Fruit fly (Drosophila melanogaster) whole organism, embryonic: ENCODE measurements around the gene CG2540.

Experiments used
- Abd-B ChIP-seq: fragments of 200-800 bp; sonication (Bioruptor generic); optimal IDR thresholded peaks from 2 replicates; lab custom pipeline; 2018; ENCODE audit warnings: missing biosample characterization, mild to moderate bottlenecking, missing genetic modification characterization, moderate library complexity
- Asciz ChIP-seq: fragments of 200-800 bp; sonication (Bioruptor generic); optimal IDR thresholded peaks from 2 replicates; lab custom pipeline; 2017; ENCODE audit warnings: missing biosample characterization, mild to moderate bottlenecking, missing genetic modification characterization, missing genetic modification reagents
- B-H2 ChIP-seq: fragments of 200-800 bp; sonication (Bioruptor generic); optimal IDR thresholded peaks from 2 replicates; lab custom pipeline; 2018; ENCODE audit warnings: missing biosample characterization, mild to moderate bottlenecking, missing genetic modification characterization
- Bdp1 ChIP-seq: fragments of 200-800 bp; sonication (Bioruptor generic); optimal IDR thresholded peaks from 3 replicates; lab custom pipeline; 2016; ENCODE audit warnings: missing biosample characterization, missing genetic modification characterization
- Bgb ChIP-seq: fragments of 200-800 bp; sonication (Bioruptor generic); IDR thresholded peaks from 2 replicates; pipeline ENCODE4 v1.3.6; 2022; ENCODE audit warnings: missing biosample characterization, missing genetic modification characterization; ENCODE audit not compliant: partially characterized antibody
- CG10979 ChIP-seq: fragments of 200-800 bp; sonication (Bioruptor generic); optimal IDR thresholded peaks from 2 replicates; lab custom pipeline; 2018; ENCODE audit warnings: missing biosample characterization, mild to moderate bottlenecking, missing genetic modification characterization, moderate library complexity
- CG13775 ChIP-seq: fragments of 200-800 bp; sonication (Bioruptor generic); optimal IDR thresholded peaks from 3 replicates; lab custom pipeline; 2017; ENCODE audit warnings: missing biosample characterization, mild to moderate bottlenecking, missing genetic modification characterization
- CG15073 ChIP-seq: fragments of 200-800 bp; sonication (Bioruptor generic); optimal IDR thresholded peaks from 2 replicates; lab custom pipeline; 2016; ENCODE audit warnings: missing biosample characterization, missing genetic modification characterization
- CG15696 ChIP-seq: fragments of 200-800 bp; sonication (Bioruptor generic); optimal IDR thresholded peaks from 2 replicates; lab custom pipeline; 2019; ENCODE audit warnings: missing biosample characterization, mild to moderate bottlenecking, missing genetic modification characterization, moderate library complexity
- CG2116 ChIP-seq: fragments of 200-800 bp; sonication (Bioruptor generic); optimal IDR thresholded peaks from 3 replicates; lab custom pipeline; 2018; ENCODE audit warnings: missing biosample characterization, mild to moderate bottlenecking, missing genetic modification characterization
- CG30403 ChIP-seq: fragments of 200-800 bp; sonication (Bioruptor generic); optimal IDR thresholded peaks from 3 replicates; lab custom pipeline; 2016; ENCODE audit warnings: missing biosample characterization, missing genetic modification characterization
- CG34422 ChIP-seq: fragments of 200-800 bp; sonication (Bioruptor generic); IDR thresholded peaks from 3 replicates; pipeline ENCODE4 v1.3.6; 2022; ENCODE audit warnings: missing biosample characterization, missing genetic modification characterization
- CG43689 ChIP-seq: fragments of 200-800 bp; sonication (Bioruptor generic); IDR thresholded peaks from 2 replicates; pipeline ENCODE4 v1.3.6; 2022; ENCODE audit warnings: missing biosample characterization, missing genetic modification characterization
- CG4404 ChIP-seq: fragments of 200-800 bp; sonication (Bioruptor generic); IDR thresholded peaks from 2 replicates; pipeline ENCODE4 v1.3.6; 2022; ENCODE audit warnings: missing biosample characterization, missing genetic modification characterization
- CG6791 ChIP-seq: fragments of 200-800 bp; sonication (Bioruptor generic); IDR thresholded peaks from 3 replicates; pipeline ENCODE4 v1.3.6; 2022; ENCODE audit warnings: missing biosample characterization, missing genetic modification characterization; ENCODE audit not compliant: partially characterized antibody
- CG7786 ChIP-seq: fragments of 200-800 bp; sonication (Bioruptor generic); optimal IDR thresholded peaks from 2 replicates; lab custom pipeline; 2016; ENCODE audit warnings: missing biosample characterization, missing genetic modification characterization
- CG7928 ChIP-seq: fragments of 200-800 bp; sonication (Bioruptor generic); optimal IDR thresholded peaks from 2 replicates; lab custom pipeline; 2017; ENCODE audit warnings: missing biosample characterization, mild to moderate bottlenecking, missing genetic modification characterization
- CG9437 ChIP-seq: fragments of 200-800 bp; sonication (Bioruptor generic); optimal IDR thresholded peaks from 2 replicates; lab custom pipeline; 2018; ENCODE audit warnings: missing biosample characterization, mild to moderate bottlenecking, missing genetic modification characterization
- CHES-1-like ChIP-seq: fragments of 200-800 bp; sonication (Bioruptor generic); optimal IDR thresholded peaks from 2 replicates; lab custom pipeline; 2016; ENCODE audit warnings: missing biosample characterization, missing genetic modification characterization
- Doc3 ChIP-seq: fragments of 200-800 bp; sonication (Bioruptor generic); IDR thresholded peaks from 3 replicates; pipeline ENCODE4 v1.3.6; 2022; ENCODE audit warnings: missing biosample characterization, missing genetic modification characterization; ENCODE audit not compliant: partially characterized antibody
- Ets97D ChIP-seq: fragments of 200-800 bp; sonication (Bioruptor generic); optimal IDR thresholded peaks from 3 replicates; lab custom pipeline; 2016; ENCODE audit warnings: missing biosample characterization, missing genetic modification characterization
- Gug ChIP-seq: fragments of 200-800 bp; sonication (Bioruptor generic); IDR thresholded peaks from 4 replicates; pipeline ENCODE4 v1.3.6; 2022; ENCODE audit warnings: missing biosample characterization, missing genetic modification characterization
- Jarid2 ChIP-seq: fragments of 200-800 bp; sonication (Bioruptor generic); optimal IDR thresholded peaks from 3 replicates; lab custom pipeline; 2017; ENCODE audit warnings: mild to moderate bottlenecking, missing biosample characterization, missing genetic modification reagents, missing genetic modification characterization
- MBD-R2 ChIP-seq: fragments of 200-800 bp; sonication (Bioruptor generic); IDR thresholded peaks from 2 replicates; pipeline ENCODE4 v1.3.6; 2022; ENCODE audit warnings: missing biosample characterization, missing genetic modification characterization
- Max ChIP-seq: fragments of 200-800 bp; sonication (Bioruptor generic); optimal IDR thresholded peaks from 2 replicates; lab custom pipeline; 2016; ENCODE audit warnings: missing biosample characterization, mild to moderate bottlenecking, missing genetic modification characterization
- Scr ChIP-seq: fragments of 200-800 bp; sonication (Bioruptor generic); IDR thresholded peaks from 2 replicates; pipeline ENCODE4 v1.3.6; 2022; ENCODE audit warnings: missing biosample characterization, missing genetic modification characterization; ENCODE audit not compliant: partially characterized antibody
- Side ChIP-seq: fragments of 200-800 bp; sonication (Bioruptor generic); optimal IDR thresholded peaks from 2 replicates; lab custom pipeline; 2016; ENCODE audit warnings: missing biosample characterization, missing genetic modification characterization
- caup ChIP-seq: fragments of 200-800 bp; sonication (Bioruptor generic); optimal IDR thresholded peaks from 3 replicates; lab custom pipeline; 2017; ENCODE audit warnings: missing biosample characterization, mild to moderate bottlenecking, missing genetic modification characterization, moderate library complexity; ENCODE audit not compliant: severe bottlenecking
- crp ChIP-seq, 2 experiments: fragments of 200-800 bp; sonication (Bioruptor generic); optimal IDR thresholded peaks; 2 replicates in 1 of 2; 3 replicates in 1 of 2; lab custom pipeline; 2017; ENCODE audit warnings: missing biosample characterization in 2 of 2, missing genetic modification characterization in 2 of 2, mild to moderate bottlenecking in 1 of 2, moderate library complexity in 1 of 2
- dimm ChIP-seq: fragments of 200-800 bp; sonication (Bioruptor generic); IDR thresholded peaks from 2 replicates; pipeline ENCODE4 v1.3.6; 2022; ENCODE audit warnings: missing biosample characterization, missing genetic modification characterization
- dm ChIP-seq: fragments of 200-800 bp; sonication (Bioruptor generic); optimal IDR thresholded peaks from 3 replicates; lab custom pipeline; 2016; ENCODE audit warnings: missing biosample characterization, missing genetic modification characterization
- ems ChIP-seq: fragments of 200-800 bp; sonication (Bioruptor generic); optimal IDR thresholded peaks from 3 replicates; lab custom pipeline; 2016; ENCODE audit warnings: missing biosample characterization, missing genetic modification characterization
- ewg ChIP-seq: fragments of 200-800 bp; sonication (Bioruptor generic); optimal IDR thresholded peaks from 3 replicates; lab custom pipeline; 2017; ENCODE audit warnings: mild to moderate bottlenecking, missing biosample characterization, missing genetic modification reagents, missing genetic modification characterization
- fd64A ChIP-seq: fragments of 200-800 bp; sonication (Bioruptor generic); optimal IDR thresholded peaks from 3 replicates; lab custom pipeline; 2018; ENCODE audit warnings: missing biosample characterization, mild to moderate bottlenecking, missing genetic modification characterization
- gce ChIP-seq: fragments of 200-800 bp; sonication (Bioruptor generic); IDR thresholded peaks from 3 replicates; pipeline ENCODE4 v1.3.6; 2022; ENCODE audit warnings: missing biosample characterization, missing genetic modification characterization
- insv ChIP-seq, 2 experiments: fragments of 200-800 bp; sonication (Bioruptor generic); optimal IDR thresholded peaks; 3 replicates each; lab custom pipeline; 2016 to 2018; ENCODE audit warnings: missing biosample characterization in 2 of 2, missing genetic modification characterization in 2 of 2
- jumu ChIP-seq: fragments of 200-800 bp; sonication (Bioruptor generic); optimal IDR thresholded peaks from 3 replicates; lab custom pipeline; 2016; ENCODE audit warnings: missing biosample characterization, missing genetic modification characterization
- kah ChIP-seq: fragments of 200-800 bp; sonication (Bioruptor generic); optimal IDR thresholded peaks from 2 replicates; lab custom pipeline; 2018; ENCODE audit warnings: missing biosample characterization, mild to moderate bottlenecking, missing genetic modification characterization
- lmd ChIP-seq: fragments of 200-800 bp; sonication (Bioruptor generic); IDR thresholded peaks from 2 replicates; pipeline ENCODE4 v1.3.6; 2022; ENCODE audit warnings: missing biosample characterization, missing genetic modification characterization
- mirr ChIP-seq: fragments of 200-800 bp; sonication (Bioruptor generic); optimal IDR thresholded peaks from 3 replicates; lab custom pipeline; 2018; ENCODE audit warnings: missing biosample characterization, mild to moderate bottlenecking, missing genetic modification characterization
- pho ChIP-seq: fragments of 200-800 bp; sonication (Bioruptor generic); optimal IDR thresholded peaks from 2 replicates; lab custom pipeline; 2016; ENCODE audit warnings: missing biosample characterization, missing genetic modification characterization
- phol ChIP-seq: fragments of 200-800 bp; sonication (Bioruptor generic); optimal IDR thresholded peaks from 3 replicates; lab custom pipeline; 2018; ENCODE audit warnings: missing biosample characterization, mild to moderate bottlenecking, missing genetic modification characterization, moderate library complexity
- rib ChIP-seq: fragments of 200-800 bp; sonication (Bioruptor generic); IDR thresholded peaks from 2 replicates; pipeline ENCODE4 v1.3.6; 2022; ENCODE audit warnings: missing biosample characterization, missing genetic modification characterization
- scrt ChIP-seq: fragments of 200-800 bp; sonication (Bioruptor generic); optimal IDR thresholded peaks from 2 replicates; lab custom pipeline; 2018; ENCODE audit warnings: missing biosample characterization, mild to moderate bottlenecking, missing genetic modification characterization, moderate library complexity
- sna ChIP-seq: fragments of 200-800 bp; sonication (Bioruptor generic); IDR thresholded peaks from 2 replicates; pipeline ENCODE4 v1.3.6; 2022; ENCODE audit warnings: missing biosample characterization, missing genetic modification characterization; ENCODE audit not compliant: partially characterized antibody
- so ChIP-seq: fragments of 200-800 bp; sonication (Bioruptor generic); IDR thresholded peaks from 3 replicates; pipeline ENCODE4 v1.3.6; 2022; ENCODE audit warnings: missing biosample characterization, missing genetic modification characterization
- sug ChIP-seq: fragments of 200-800 bp; optimal IDR thresholded peaks from 2 replicates; lab custom pipeline; 2019; ENCODE audit warnings: missing biosample characterization, mild to moderate bottlenecking, missing genetic modification characterization, moderate library complexity

CG2540 gene

dm6 chrX:12611536-12612458, 17.9 kb upstream of the CG2540 start, which contains the start of the genes CG1463 and Fpgs1 (continued):
- TF ChIP-seq dimm (no peak), ewg (GFP tag; lab: Kevin White, UChicago) (peak; percentile 32), CG34422 (GFP tag; lab: Robert Waterston, UW) (peak; percentile 47; the same call in 1 of the 3 replicates), sna (0 out of 2 replicates have a peak, but pooled peaks have one; percentile 36), mirr (peak; percentile 41), CG43689 (GFP tag; lab: Robert Waterston, UW) (no peak), gce (GFP tag; lab: Robert Waterston, UW) (peak; percentile 30; the same call in 1 of the 3 replicates), Doc3 (GFP tag; lab: Robert Waterston, UW) (0 out of 3 replicates have a peak, but pooled peaks have one; percentile 24), CG7786 (GFP tag; lab: Kevin White, UChicago) (peak; percentile 10), CG13775 (GFP tag; lab: Kevin White, UChicago) (peak; percentile 50), insv (GFP tag; optimal IDR thresholded peaks at IDR 0.05; lab: Kevin White, UChicago) (peak in 1 of 2 experiments; percentile 25), Jarid2 (GFP tag; lab: Kevin White, UChicago) (no peak), Side (GFP tag; lab: Kevin White, UChicago) (no peak), CG15696 (tag; lab: Kevin White, UChicago) (peak; percentile 37), Gug (GFP tag; lab: Robert Waterston, UW) (0 out of 4 replicates have a peak, but pooled peaks have one; percentile 19), ems (GFP tag; lab: Kevin White, UChicago) (peak; percentile 5), rib (GFP tag; lab: Robert Waterston, UW) (no peak), CG15073 (GFP tag; lab: Kevin White, UChicago) (no peak), lmd (GFP tag; lab: Robert Waterston, UW) (peak; percentile 47; the same call in 1 of the 2 replicates), crp (GFP tag; optimal IDR thresholded peaks at IDR 0.05; lab: Kevin White, UChicago) (peak; percentile 19 to 91), CG6791 (peak; percentile 47; the same call in 2 of the 3 replicates), pho (GFP tag; lab: Kevin White, UChicago) (peak; percentile 32), CHES-1-like (peak; percentile 77), phol (tag; lab: Kevin White, UChicago) (peak; percentile 43), Max (GFP tag; lab: Kevin White, UChicago) (peak; percentile 70), fd64A (GFP tag; lab: Kevin White, UChicago) (no peak), CG30403 (GFP tag; lab: Kevin White, UChicago) (peak; percentile 24), CG2116 (peak; percentile 60), CG4404 (GFP tag; lab: Robert Waterston, UW) (peak; percentile 48), B-H2 (GFP tag; lab: Kevin White, UChicago) (peak; percentile 43), Ets97D (GFP tag; lab: Kevin White, UChicago) (peak; percentile 3), caup (peak; percentile 21), Asciz (no peak), CG10979 (tag; lab: Kevin White, UChicago) (peak; percentile 13), Bdp1 (GFP tag; lab: Kevin White, UChicago) (no peak), Bgb (GFP tag; lab: Robert Waterston, UW) (peak; percentile 50; the same call in 1 of the 2 replicates), CG9437 (GFP tag; lab: Kevin White, UChicago) (peak; percentile 32), MBD-R2 (peak; percentile 61; the same call in 1 of the 2 replicates), jumu (peak; percentile 12), kah (peak; percentile 68), so (GFP tag; lab: Robert Waterston, UW) (no peak), CG7928 (GFP tag; lab: Kevin White, UChicago) (peak; percentile 25), Abd-B (GFP tag; lab: Kevin White, UChicago) (no peak), dm (GFP tag; lab: Kevin White, UChicago) (peak; percentile 90), scrt (peak; percentile 6), sug (tag; lab: Kevin White, UChicago) (peak; percentile 30), Scr (GFP tag; lab: Robert Waterston, UW) (peak; percentile 57)
